Worm (Caenorhabditis elegans): ENCODE results near the gene ZK899.6.

ce11 chrX:9510448-9510847 lies 47.3 kb downstream of the ZK899.6 start:
- TF ChIP-seq tab-1 (GFP tag; IDR thresholded peaks at IDR 0.05), result no peak
- TF ChIP-seq flt-1 (GFP tag; IDR thresholded peaks at IDR 0.05), result no peak
- TF ChIP-seq cog-1 (tag; optimal IDR thresholded peaks at IDR 0.05), result no peak
- no peak for TF ChIP-seq ztf-23 (GFP tag; IDR thresholded peaks at IDR 0.05)
- TF ChIP-seq ztf-29 (GFP tag; IDR thresholded peaks at IDR 0.05), result no peak
- TF ChIP-seq med-1 (GFP tag; optimal IDR thresholded peaks at IDR 0.05; ENCODE audit: insufficient read depth), result no peak
- TF ChIP-seq klf-2 (GFP tag; conservative IDR thresholded peaks at IDR 0.05), result no peak
- TF ChIP-seq ref-1 (GFP tag; conservative IDR thresholded peaks at IDR 0.05), result no peak
- no peak for TF ChIP-seq T22C8.4 (GFP tag; IDR thresholded peaks at IDR 0.05)
